Worm (Caenorhabditis elegans): ENCODE results near the gene F52B11.5.

The F52B11.5 gene

ce11 chrIV:14070992-14071289, 32.1 kb downstream of the F52B11.5 start (continued):
- TF ChIP-seq mdl-1 (tag; optimal IDR thresholded peaks at IDR 0.05) (no peak), zag-1 (tag; optimal IDR thresholded peaks at IDR 0.05) (no peak), pha-4 (tag; optimal IDR thresholded peaks at IDR 0.05) (peak; percentile 95), lsy-12 (tag; optimal IDR thresholded peaks at IDR 0.05) (peak; percentile 60), nhr-67 (tag; optimal IDR thresholded peaks at IDR 0.05) (no peak), daf-12 (tag; optimal IDR thresholded peaks at IDR 0.05) (no peak), elt-2 (tag; optimal IDR thresholded peaks at IDR 0.05) (peak; percentile 57), R02D3.7 (tag; optimal IDR thresholded peaks at IDR 0.05) (peak; percentile 77), fos-1 (tag; optimal IDR thresholded peaks at IDR 0.05) (no peak), egl-5 (tag; optimal IDR thresholded peaks at IDR 0.05) (peak; percentile 62), fkh-2 (tag; optimal IDR thresholded peaks at IDR 0.05) (no peak), ceh-9 (tag; optimal IDR thresholded peaks at IDR 0.05) (no peak), nhr-76 (tag; optimal IDR thresholded peaks at IDR 0.05) (no peak), jun-1 (tag; optimal IDR thresholded peaks at IDR 0.05) (peak; percentile 49)

ce11 chrIV:14070185-14070991, 32.6 kb downstream of the F52B11.5 start:
- TF ChIP-seq pha-4 (tag; optimal IDR thresholded peaks at IDR 0.05) (no peak), unc-62 (GFP tag; optimal IDR thresholded peaks at IDR 0.05) (no peak), nhr-67 (tag; optimal IDR thresholded peaks at IDR 0.05) (no peak), pqm-1 (tag; optimal IDR thresholded peaks at IDR 0.05) (no peak), hmg-11 (tag; optimal IDR thresholded peaks at IDR 0.05) (no peak), fkh-10 (GFP tag; optimal IDR thresholded peaks at IDR 0.05) (no peak), jun-1 (tag; optimal IDR thresholded peaks at IDR 0.05) (no peak), ztf-4 (tag; optimal IDR thresholded peaks at IDR 0.05) (no peak), ceh-9 (tag; optimal IDR thresholded peaks at IDR 0.05) (no peak), tbx-2 (tag; optimal IDR thresholded peaks at IDR 0.05) (no peak), lin-15B (tag; optimal IDR thresholded peaks at IDR 0.05) (peak; percentile 37), ama-1 (optimal IDR thresholded peaks at IDR 0.05) (no peak), skn-1 (tag; optimal IDR thresholded peaks at IDR 0.05) (no peak), snpc-4 (tag; optimal IDR thresholded peaks at IDR 0.05) (peak; percentile 39), daf-12 (tag; optimal IDR thresholded peaks at IDR 0.05) (no peak), nhr-11 (tag; optimal IDR thresholded peaks at IDR 0.05) (no peak)

ce11 chrIV:14069760-14070159, 33.3 kb downstream of the F52B11.5 start, which contains the start of gene lst-4:
lst-4 (minus strand) TSS chrIV:14069860.
- TF ChIP-seq pha-4 (tag; optimal IDR thresholded peaks at IDR 0.05) (peak; percentile 33), ceh-28 (tag; optimal IDR thresholded peaks at IDR 0.05) (no peak)

- TF ChIP-seq nfya-1 (tag; optimal IDR thresholded peaks at IDR 0.05; ENCODE audit: insufficient read depth) (no peak), R02D3.7 (tag; optimal IDR thresholded peaks at IDR 0.05) (no peak), nhr-77 (tag; optimal IDR thresholded peaks at IDR 0.05) (no peak), nhr-76 (tag; optimal IDR thresholded peaks at IDR 0.05) (no peak), ceh-28 (tag; optimal IDR thresholded peaks at IDR 0.05) (no peak), nhr-23 (tag; optimal IDR thresholded peaks at IDR 0.05) (no peak), nhr-11 (tag; optimal IDR thresholded peaks at IDR 0.05) (no peak), egl-27 (tag; optimal IDR thresholded peaks at IDR 0.05) (no peak), elt-3 (tag; optimal IDR thresholded peaks at IDR 0.05) (no peak), snpc-4 (tag; optimal IDR thresholded peaks at IDR 0.05) (no peak), unc-39 (tag; optimal IDR thresholded peaks at IDR 0.05) (no peak), elt-2 (tag; optimal IDR thresholded peaks at IDR 0.05) (no peak), zag-1 (tag; optimal IDR thresholded peaks at IDR 0.05) (no peak), lin-15B (tag; optimal IDR thresholded peaks at IDR 0.05) (no peak), pqm-1 (tag; optimal IDR thresholded peaks at IDR 0.05) (no peak), elt-1 (tag; optimal IDR thresholded peaks at IDR 0.05) (no peak), sea-2 (GFP tag; optimal IDR thresholded peaks at IDR 0.05) (no peak), hmg-11 (tag; optimal IDR thresholded peaks at IDR 0.05) (no peak), aly-2 (tag; optimal IDR thresholded peaks at IDR 0.05) (no peak)
Observed at ce11 chrIV:14066403-14066802, 36.6 kb downstream of the F52B11.5 start.
